Worm (Caenorhabditis elegans) whole organism, mixed stage, embryonic: Measurements from ENCODE around the gene srxa-7.

Experiments
- blmp-1 ChIP-seq: fragments of 150-350 bp; optimal IDR thresholded peaks from 2 replicates; lab custom pipeline; 2014; ENCODE audit warnings: missing biosample characterization, missing genetic modification characterization
- mep-1 ChIP-seq: fragments of 150-350 bp; optimal IDR thresholded peaks from 2 replicates; lab custom pipeline; 2017; ENCODE audit warnings: missing biosample characterization, missing genetic modification reagents, missing genetic modification characterization, inconsistent platforms
- nhr-12 ChIP-seq: fragments of 150-350 bp; optimal IDR thresholded peaks from 2 replicates; lab custom pipeline; 2014; ENCODE audit warnings: missing biosample characterization, missing genetic modification characterization
- nhr-237 ChIP-seq: fragments of 150-350 bp; optimal IDR thresholded peaks from 2 replicates; lab custom pipeline; 2014; ENCODE audit warnings: missing biosample characterization, missing genetic modification characterization
- sem-2 ChIP-seq: fragments of 200-800 bp; sonication (Bioruptor generic); optimal IDR thresholded peaks from 2 replicates; lab custom pipeline; 2018; ENCODE audit warnings: mild to moderate bottlenecking, missing genetic modification characterization, missing compliant biosample characterization
- snpc-4 ChIP-seq: fragments of 150-350 bp; optimal IDR thresholded peaks from 2 replicates; lab custom pipeline; 2014; ENCODE audit warnings: missing biosample characterization, missing genetic modification characterization
- unc-62 ChIP-seq: fragments of 150-350 bp; optimal IDR thresholded peaks from 2 replicates; lab custom pipeline; 2014; ENCODE audit warnings: missing biosample characterization, missing genetic modification reagents, missing genetic modification characterization
- zip-8 ChIP-seq: fragments of 150-350 bp; optimal IDR thresholded peaks from 2 replicates; lab custom pipeline; 2014; ENCODE audit warnings: missing biosample characterization, missing genetic modification characterization

- TF ChIP-seq mep-1 (tag; lab: Kevin White, UChicago) (no peak), nhr-12 (tag; lab: Kevin White, UChicago) (no peak), blmp-1 (tag; lab: Kevin White, UChicago) (no peak), unc-62 (GFP tag; lab: Kevin White, UChicago) (no peak), nhr-237 (no peak), snpc-4 (tag; lab: Kevin White, UChicago) (no peak), zip-8 (tag; lab: Kevin White, UChicago) (no peak), sem-2 (no peak)
These were observed 40.8 kb upstream of the srxa-7 start, which contains the start of gene T13F3.4 for ce11 chrV:16266514-16266913.
